Worm (Caenorhabditis elegans): ENCODE data around the gene ugt-60.

DNA sequence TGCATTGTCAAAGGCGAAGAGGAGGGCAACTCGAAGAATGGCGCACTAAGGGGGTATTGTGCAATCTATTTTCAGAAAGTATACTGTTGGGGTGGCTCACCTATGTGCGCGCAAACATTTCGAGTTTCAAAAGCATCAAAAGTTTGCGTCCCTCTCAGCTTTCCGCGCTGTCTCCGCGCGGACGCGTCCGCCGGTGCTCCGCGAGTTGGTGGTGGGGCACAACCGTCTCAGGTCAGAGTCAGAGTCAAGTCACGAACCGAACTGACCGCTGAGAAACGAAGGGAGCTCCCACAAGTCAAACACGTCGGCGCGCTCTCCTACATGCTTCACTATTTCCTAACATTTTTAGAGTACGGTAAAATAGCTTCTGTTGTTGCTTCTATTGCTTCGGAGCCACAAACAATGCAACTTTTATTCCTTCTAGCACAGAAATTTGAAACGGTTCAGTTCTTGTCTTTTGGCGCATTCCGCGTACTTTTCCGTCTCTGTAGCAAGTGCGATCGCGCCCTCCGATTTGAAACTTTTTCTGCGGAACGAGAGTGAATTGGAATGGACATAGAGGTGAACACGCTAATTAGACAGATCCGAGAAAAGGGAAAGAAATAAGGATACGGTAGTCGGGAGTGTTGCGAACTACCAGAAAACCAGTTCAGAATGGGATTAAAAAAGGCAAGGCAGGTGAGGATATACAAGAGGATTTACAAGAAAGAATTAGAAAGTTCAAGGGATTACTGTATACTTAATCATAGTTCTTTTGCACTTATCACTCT, 39.4 kb downstream of the ugt-60 start:
- TF ChIP-seq ama-1 (optimal IDR thresholded peaks at IDR 0.05) (no peak), pha-4 (tag; optimal IDR thresholded peaks at IDR 0.05) (no peak), lin-15B (tag; optimal IDR thresholded peaks at IDR 0.05) (no peak), lin-39 (tag; optimal IDR thresholded peaks at IDR 0.05) (no peak), ztf-11 (tag; optimal IDR thresholded peaks at IDR 0.05) (no peak), zag-1 (tag; optimal IDR thresholded peaks at IDR 0.05) (no peak), tbx-2 (tag; optimal IDR thresholded peaks at IDR 0.05) (no peak), aly-2 (tag; optimal IDR thresholded peaks at IDR 0.05) (no peak)
